Fruit fly (Drosophila melanogaster): ENCODE data around the gene chinmo.

The chinmo gene

DNA sequence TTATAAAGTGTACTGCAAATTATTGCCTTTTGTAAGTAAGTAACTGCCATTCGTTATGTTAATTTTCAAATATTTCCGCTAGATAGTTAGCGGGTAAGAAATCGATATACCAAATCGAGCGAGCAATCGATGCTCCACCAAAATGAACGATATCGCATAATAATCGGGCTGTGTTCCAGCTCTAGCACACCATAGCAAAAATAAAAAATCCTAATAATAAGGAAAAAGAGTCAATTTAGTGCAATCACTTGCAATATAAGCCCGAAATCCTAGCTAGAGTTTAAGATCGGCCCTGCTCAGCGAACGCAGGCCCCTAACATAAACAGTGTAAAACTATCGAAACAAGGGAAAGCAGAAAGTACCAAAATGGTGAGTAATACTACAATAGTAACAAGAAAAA lies 53.7 kb downstream of the chinmo start, which contains the start of gene cpb:
Gene cpb (plus strand): TSS at position 157 of the 400 bp plus-strand sequence.
- TF ChIP-seq noc (tag; optimal IDR thresholded peaks at IDR 0.05) = no peak

- TF ChIP-seq noc (tag; optimal IDR thresholded peaks at IDR 0.05) = no peak
These were observed 55.9 kb downstream of the chinmo start for dm6 chr2L:1706961-1707360.

dm6 chr2L:1708110-1708509 lies 57.1 kb downstream of the chinmo start:
- TF ChIP-seq noc (tag; optimal IDR thresholded peaks at IDR 0.05) = no peak

dm6 chr2L:1709316-1709715 lies 58.3 kb downstream of the chinmo start:
- TF ChIP-seq noc (tag; optimal IDR thresholded peaks at IDR 0.05) = no peak

- no peak for TF ChIP-seq noc (tag; optimal IDR thresholded peaks at IDR 0.05)
These were observed 59.2 kb downstream of the chinmo start, which contains the start of the genes CG17660 and mRpL48 for dm6 chr2L:1710224-1710623. CG17660 (minus strand) TSS chr2L:1710421. mRpL48 (plus strand) TSS chr2L:1710462.

- peak; percentile 60 for TF ChIP-seq noc (tag; optimal IDR thresholded peaks at IDR 0.05)
These were observed 64.8 kb downstream of the chinmo start, which contains the start of gene frtz for dm6 chr2L:1715699-1716333. frtz (minus strand) TSS chr2L:1715851.

DNA sequence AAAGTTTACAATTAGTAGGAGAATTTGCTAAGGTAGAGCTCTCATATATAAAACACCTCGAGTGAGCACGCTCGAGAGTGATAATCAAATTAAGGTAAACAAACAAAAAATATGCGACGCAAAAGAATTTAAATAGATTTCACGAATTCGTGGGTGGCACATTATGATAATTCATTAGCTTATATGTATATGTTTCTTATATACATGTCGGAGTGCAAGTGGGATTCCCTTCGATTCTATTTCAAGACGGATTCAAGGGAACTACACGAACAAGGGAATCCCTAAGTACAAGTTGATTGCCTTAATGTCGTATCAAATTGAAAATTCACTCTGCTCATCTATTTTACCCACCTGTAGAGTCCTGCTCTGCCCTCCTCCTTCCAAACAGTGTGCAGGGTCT lies 66.2 kb downstream of the chinmo start:
- TF ChIP-seq noc (tag; optimal IDR thresholded peaks at IDR 0.05) = no peak

DNA sequence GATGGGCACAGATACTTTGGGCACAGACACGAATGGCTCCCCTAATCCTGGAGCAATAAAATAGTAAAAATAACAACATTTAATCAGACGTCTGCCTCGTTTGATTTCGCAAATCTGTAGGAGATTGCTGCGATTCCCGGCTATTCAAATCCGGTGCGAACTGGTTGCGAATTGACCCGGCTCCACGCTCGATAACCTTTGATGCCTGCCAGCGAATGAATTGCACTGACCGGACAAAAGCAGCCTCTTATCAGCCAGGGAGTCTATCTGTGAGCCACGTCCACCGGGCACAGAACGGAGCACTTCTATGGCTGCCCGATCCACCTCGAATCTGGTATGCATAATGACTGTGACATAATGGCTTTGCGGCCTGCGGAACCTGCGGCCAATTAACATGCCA lies 68.9 kb downstream of the chinmo start:
- TF ChIP-seq noc (tag; optimal IDR thresholded peaks at IDR 0.05) = peak; percentile 61

DNA sequence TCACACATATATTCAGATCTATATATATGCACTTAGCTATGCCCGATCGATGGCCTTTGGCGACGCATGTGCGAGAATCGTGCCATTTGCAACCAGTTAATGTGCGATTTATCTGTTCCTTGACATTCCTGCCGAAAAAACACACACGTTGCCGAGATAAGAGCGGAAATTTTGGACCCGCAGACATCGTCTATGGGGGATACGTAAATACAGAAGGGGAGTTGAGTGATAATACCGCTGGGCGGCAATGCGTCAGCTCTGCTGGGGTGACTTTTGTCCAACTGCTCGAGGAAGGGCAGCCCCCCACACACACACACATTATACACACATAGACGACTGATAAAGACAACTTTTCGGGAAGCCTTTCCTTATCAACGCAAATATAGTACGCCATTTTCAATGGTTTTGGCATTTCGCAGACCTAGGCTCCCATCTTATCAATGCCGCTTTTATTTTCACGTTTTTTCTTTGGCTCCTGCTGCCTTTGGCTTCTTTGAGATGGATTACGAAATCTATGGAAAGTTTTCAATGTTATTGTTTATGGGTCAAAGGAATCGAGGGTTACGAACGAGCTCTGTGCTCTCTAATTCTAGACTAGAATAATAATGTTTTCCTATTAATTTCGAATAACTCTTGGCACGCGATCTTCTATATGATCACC lies 69.9 kb downstream of the chinmo start:
- TF ChIP-seq noc (tag; optimal IDR thresholded peaks at IDR 0.05) = peak; percentile 51

dm6 chr2L:1722260-1722659 lies 71.2 kb downstream of the chinmo start:
- TF ChIP-seq noc (tag; optimal IDR thresholded peaks at IDR 0.05) = no peak

dm6 chr2L:1723135-1723936 lies 72.3 kb downstream of the chinmo start:
- no peak for TF ChIP-seq noc (tag; optimal IDR thresholded peaks at IDR 0.05)

DNA sequence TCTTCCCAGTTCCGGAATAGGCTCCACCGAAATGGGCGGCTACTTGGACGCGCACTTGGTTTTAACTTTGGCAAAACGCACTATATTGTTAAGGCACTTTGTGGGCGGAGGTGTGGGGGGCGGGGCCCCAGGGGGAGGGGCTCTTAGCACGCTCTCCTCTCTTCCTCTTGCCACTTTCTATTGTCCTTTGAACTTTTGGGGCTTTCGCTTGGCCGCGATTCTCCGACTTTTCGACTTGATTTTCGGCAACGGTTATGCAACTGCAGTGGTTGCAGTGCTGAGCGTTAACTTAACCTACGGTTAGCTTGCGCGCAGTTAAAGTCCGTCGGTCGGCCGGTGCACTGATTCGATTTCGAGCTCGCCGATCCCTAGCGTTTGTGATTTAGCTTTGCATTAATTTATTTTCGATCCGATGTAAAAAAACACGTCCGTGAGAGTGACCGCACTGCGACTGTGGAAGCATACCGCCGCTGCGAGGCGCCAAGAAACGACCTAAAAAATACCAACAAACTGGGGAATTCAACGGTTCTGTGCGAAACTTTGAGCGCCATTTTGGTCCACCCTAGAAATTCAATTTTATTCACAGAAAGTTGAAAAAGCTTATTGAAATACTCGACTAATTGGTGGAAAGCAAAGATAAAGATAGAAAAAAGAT lies 73.0 kb downstream of the chinmo start, which contains the start of gene Rim2:
Gene Rim2 (minus strand): TSS at position 452 of the 655 bp plus-strand sequence.
- TF ChIP-seq noc (tag; optimal IDR thresholded peaks at IDR 0.05) = no peak

dm6 chr2L:1724592-1724940 lies 73.5 kb downstream of the chinmo start:
- no peak for TF ChIP-seq noc (tag; optimal IDR thresholded peaks at IDR 0.05)

- no peak for TF ChIP-seq noc (tag; optimal IDR thresholded peaks at IDR 0.05)
These were observed 76.2 kb downstream of the chinmo start for dm6 chr2L:1727162-1727825.

DNA sequence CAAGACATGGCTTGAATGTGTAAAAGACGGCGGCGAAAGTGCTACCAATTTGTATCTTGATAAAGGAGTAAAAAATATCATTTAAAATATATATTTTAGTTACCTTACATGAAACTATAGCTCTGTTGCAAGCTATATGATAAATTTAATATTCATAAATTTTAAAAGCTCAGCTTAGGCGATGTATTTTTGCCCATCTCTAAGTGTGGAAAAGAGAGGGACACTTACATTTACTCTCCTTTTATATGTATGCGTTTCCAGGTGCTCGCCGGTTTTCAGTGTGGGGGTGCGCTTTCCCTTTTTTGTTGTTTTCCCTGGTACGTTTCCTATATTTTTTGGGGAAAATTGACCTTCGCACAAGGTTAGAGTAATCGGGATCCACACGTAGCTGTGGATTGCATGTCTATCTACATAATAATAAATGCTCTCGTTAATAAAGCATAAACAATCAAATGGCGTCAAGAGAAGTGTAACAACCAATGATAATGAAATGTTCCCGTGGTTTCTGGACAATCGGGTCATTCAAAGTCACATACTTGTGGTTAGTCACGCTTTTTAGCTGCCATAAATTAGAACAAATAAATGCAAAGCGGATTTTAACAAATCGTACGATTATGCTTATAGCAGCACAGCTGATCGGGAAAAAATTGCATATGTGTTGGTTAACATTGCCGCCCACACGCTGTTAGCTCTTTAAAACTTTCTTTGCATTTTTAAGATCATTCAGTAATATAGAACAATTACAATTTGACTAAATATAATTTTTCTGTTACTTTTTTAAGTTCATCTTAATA lies 77.0 kb downstream of the chinmo start:
- TF ChIP-seq noc (tag; optimal IDR thresholded peaks at IDR 0.05) = peak; percentile 100
